Worm (Caenorhabditis elegans): ENCODE measurements around the gene M01B2.8.
"Not testable (repeated sequence)": the region's sequence is repeated elsewhere in the genome, so short reads cannot be mapped to it uniquely, and the experiment has no call there.

The M01B2.8 gene

DNA sequence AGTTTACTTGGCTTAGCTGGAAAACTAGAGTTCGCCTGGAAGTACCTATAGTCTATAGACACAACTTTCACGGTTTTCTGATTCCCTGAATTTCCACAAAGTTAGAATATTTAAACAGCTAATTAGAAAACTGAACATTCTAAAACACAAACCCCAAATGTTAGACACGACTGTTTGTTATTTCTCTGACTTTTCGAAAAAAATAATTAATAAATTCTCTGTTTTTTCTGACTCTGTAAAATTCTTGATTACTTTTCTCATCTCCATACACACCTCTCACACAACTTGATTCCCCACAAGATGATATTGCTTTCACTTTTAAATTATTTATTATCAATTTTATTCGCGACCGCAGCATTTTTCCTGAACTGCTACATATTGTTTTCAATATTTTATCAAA is 6.5 kb upstream of the M01B2.8 start, which contains the start of gene srbc-75:
Gene srbc-75 (plus strand): TSS at position 301 of the 400 bp plus-strand sequence.
- TF ChIP-seq pat-9 (tag; optimal IDR thresholded peaks at IDR 0.05) (no peak), zip-5 (tag; optimal IDR thresholded peaks at IDR 0.05) (no peak), ceh-9 (tag; optimal IDR thresholded peaks at IDR 0.05) (no peak), ceh-34 (tag; optimal IDR thresholded peaks at IDR 0.05) (no peak), hlh-30 (tag; optimal IDR thresholded peaks at IDR 0.05; ENCODE audit: insufficient read depth) (no peak), Y22D7AL.16 (tag; optimal IDR thresholded peaks at IDR 0.05) (no peak), pha-4 (tag; optimal IDR thresholded peaks at IDR 0.05) (no peak)

DNA sequence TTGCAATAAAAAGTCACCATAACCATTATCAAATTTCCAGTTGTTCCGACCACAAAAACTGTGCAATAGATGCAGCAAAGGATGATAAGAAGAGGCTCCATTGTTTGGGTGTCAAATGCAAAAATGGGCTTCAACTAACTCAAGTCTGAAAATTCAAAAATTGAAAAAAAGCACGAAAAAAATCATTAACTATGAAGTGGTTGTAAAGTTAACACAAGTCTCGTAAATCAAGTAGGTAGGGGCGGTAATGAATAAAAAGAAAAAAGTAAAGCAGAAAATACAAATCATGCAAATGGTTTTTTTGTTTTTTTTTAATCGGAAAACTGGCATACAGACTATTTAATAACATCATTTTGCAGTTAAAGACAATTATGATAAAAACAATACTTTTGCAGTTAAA is 3.3 kb upstream of the M01B2.8 start, which contains the start of gene srsx-39:
Gene srsx-39 (minus strand): TSS at position 101 of the 400 bp plus-strand sequence.
- not testable (repeated sequence) for TF ChIP-seq sox-4, pqm-1, madf-2 (tag; optimal IDR thresholded peaks at IDR 0.05)

DNA sequence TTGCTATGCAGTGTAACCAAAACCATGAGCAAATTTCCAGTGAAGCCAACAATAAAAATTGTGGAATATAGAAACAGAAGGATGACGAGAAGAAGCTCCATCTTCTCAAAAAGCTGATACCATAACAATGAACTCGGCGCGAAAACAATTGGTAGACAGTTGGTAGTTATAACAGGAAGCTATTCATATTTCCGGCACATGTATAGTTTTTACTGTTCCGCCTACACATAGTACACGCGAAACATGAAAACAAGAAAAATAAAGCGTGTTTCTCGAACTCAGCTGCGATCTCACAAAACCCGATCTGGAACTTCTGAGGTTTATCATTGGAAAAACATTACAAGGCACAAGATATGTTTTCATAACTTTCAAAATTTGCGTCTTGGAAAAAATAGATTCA is 955 bp upstream of the M01B2.8 start, which contains the start of gene srsx-37:
Gene srsx-37 (minus strand): TSS at position 101 of the 400 bp plus-strand sequence.
- TF ChIP-seq rnt-1 (tag; optimal IDR thresholded peaks at IDR 0.05): no peak
- TF ChIP-seq nhr-232 (tag; optimal IDR thresholded peaks at IDR 0.05): no peak
- TF ChIP-seq dve-1 (tag; optimal IDR thresholded peaks at IDR 0.05): no peak
- TF ChIP-seq ets-4 (tag; optimal IDR thresholded peaks at IDR 0.05): no peak
- no peak for TF ChIP-seq mec-3 (tag; optimal IDR thresholded peaks at IDR 0.05; ENCODE audit: borderline replicate concordance)
- no peak for TF ChIP-seq ceh-19 (GFP tag; optimal IDR thresholded peaks at IDR 0.05)
- no peak for TF ChIP-seq ceh-34 (tag; optimal IDR thresholded peaks at IDR 0.05)
- TF ChIP-seq unc-42 (tag; optimal IDR thresholded peaks at IDR 0.05): no peak
- no peak for TF ChIP-seq elt-2 (tag; optimal IDR thresholded peaks at IDR 0.05)
- no peak for TF ChIP-seq ceh-2 (tag; optimal IDR thresholded peaks at IDR 0.05)
- TF ChIP-seq hlh-15 (tag; optimal IDR thresholded peaks at IDR 0.05): no peak
- TF ChIP-seq Y22D7AL.16 (tag; optimal IDR thresholded peaks at IDR 0.05): no peak
- TF ChIP-seq pag-3 (tag; optimal IDR thresholded peaks at IDR 0.05; ENCODE audit: borderline replicate concordance): no peak
- no peak for TF ChIP-seq tbx-7 (tag; optimal IDR thresholded peaks at IDR 0.05)
- TF ChIP-seq ttx-3 (tag; optimal IDR thresholded peaks at IDR 0.05): no peak

DNA sequence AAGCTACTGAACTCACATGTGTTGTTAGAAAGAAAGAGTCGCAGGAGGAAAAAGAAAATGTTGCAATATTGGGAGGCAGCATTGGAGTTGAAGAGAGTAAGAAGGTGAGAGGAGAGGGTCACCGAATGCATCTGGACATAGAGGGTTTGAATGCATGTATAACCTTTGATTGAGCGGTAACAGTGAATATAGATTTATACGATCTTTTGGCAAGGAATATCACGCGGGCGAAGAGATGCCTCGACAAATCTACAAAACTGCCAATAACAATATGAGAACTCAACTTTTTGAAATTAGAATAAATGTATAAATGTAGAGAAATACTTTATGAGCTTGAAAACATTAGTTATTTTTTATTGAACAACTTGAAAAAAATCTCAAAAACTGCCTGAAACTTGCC is 2.3 kb downstream of the M01B2.8 start, which contains the start of gene M01B2.10:
Gene M01B2.10 (minus strand): TSS at position 101 of the 400 bp plus-strand sequence.
- TF ChIP-seq ceh-14, ceh-9, pha-2 (tag; optimal IDR thresholded peaks at IDR 0.05): not testable (repeated sequence)

DNA sequence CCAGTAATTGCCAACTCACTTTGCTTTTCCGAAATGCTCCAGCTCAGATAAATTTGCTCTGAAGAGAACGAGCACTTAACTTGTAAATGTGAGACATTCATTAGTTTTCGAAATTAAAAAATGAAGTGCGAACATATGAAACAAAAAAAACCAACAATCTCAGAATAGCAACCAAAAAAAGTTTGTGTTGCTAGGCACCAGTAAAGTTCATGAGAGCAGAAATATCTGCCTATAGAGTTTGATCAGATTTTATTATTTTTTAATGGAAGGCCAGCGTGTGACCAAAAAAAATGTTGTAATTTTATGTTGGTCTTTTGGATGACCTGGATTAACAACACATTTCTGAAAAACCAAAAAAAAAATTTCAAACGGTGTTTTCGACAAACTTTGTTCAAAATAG is 4.1 kb downstream of the M01B2.8 start, which contains the start of gene M01B2.12:
Gene M01B2.12 (minus strand): TSS at position 101 of the 400 bp plus-strand sequence.
- TF ChIP-seq eyg-1 (tag; optimal IDR thresholded peaks at IDR 0.05) (no peak), ceh-22 (tag; optimal IDR thresholded peaks at IDR 0.05) (no peak), pros-1 (tag; optimal IDR thresholded peaks at IDR 0.05) (no peak), ahr-1 (tag; optimal IDR thresholded peaks at IDR 0.05) (no peak), hlh-8 (tag; optimal IDR thresholded peaks at IDR 0.05) (no peak), syd-9 (tag; optimal IDR thresholded peaks at IDR 0.05) (no peak), dmd-4 (tag; optimal IDR thresholded peaks at IDR 0.05; ENCODE audit: borderline replicate concordance) (no peak), K02D7.2 (tag; optimal IDR thresholded peaks at IDR 0.05) (no peak), unc-3 (GFP tag; conservative IDR thresholded peaks at IDR 0.05) (no peak), unc-3 (tag; optimal IDR thresholded peaks at IDR 0.05) (no peak), dve-1 (tag; optimal IDR thresholded peaks at IDR 0.05) (no peak), madf-2 (tag; optimal IDR thresholded peaks at IDR 0.05) (no peak), pqm-1 (tag; optimal IDR thresholded peaks at IDR 0.05) (no peak), ets-4 (tag; optimal IDR thresholded peaks at IDR 0.05) (no peak), pha-2 (tag; optimal IDR thresholded peaks at IDR 0.05) (no peak), ceh-30 (tag; optimal IDR thresholded peaks at IDR 0.05) (no peak), C08G9.2 (tag; optimal IDR thresholded peaks at IDR 0.05) (no peak), hlh-13 (GFP tag; optimal IDR thresholded peaks at IDR 0.05) (no peak)

All from whole organism, late embryonic.